Worm (Caenorhabditis elegans): ENCODE data around the gene srh-125.

srh-125 gene

ce11 chrV:7485000-7485399 lies 8.3 kb upstream of the srh-125 start, which contains the start of gene srbc-8:
Gene srbc-8 (minus strand): TSS chrV:7485100.
- TF ChIP-seq unc-39 (tag; optimal IDR thresholded peaks at IDR 0.05) (no peak), fkh-10 (GFP tag; optimal IDR thresholded peaks at IDR 0.05) (no peak), snpc-4 (tag; optimal IDR thresholded peaks at IDR 0.05) (no peak), lin-15B (tag; optimal IDR thresholded peaks at IDR 0.05) (no peak), ceh-9 (tag; optimal IDR thresholded peaks at IDR 0.05) (no peak), eor-1 (tag; optimal IDR thresholded peaks at IDR 0.05) (no peak), nhr-11 (tag; optimal IDR thresholded peaks at IDR 0.05) (no peak), aly-2 (tag; optimal IDR thresholded peaks at IDR 0.05) (no peak), lsy-12 (tag; optimal IDR thresholded peaks at IDR 0.05) (no peak), elt-3 (tag; optimal IDR thresholded peaks at IDR 0.05) (no peak), pha-4 (tag; optimal IDR thresholded peaks at IDR 0.05) (no peak), ceh-82 (tag; optimal IDR thresholded peaks at IDR 0.05) (no peak), R02D3.7 (tag; optimal IDR thresholded peaks at IDR 0.05) (no peak), fkh-2 (tag; optimal IDR thresholded peaks at IDR 0.05) (no peak), ztf-4 (tag; optimal IDR thresholded peaks at IDR 0.05) (no peak), nfya-1 (tag; optimal IDR thresholded peaks at IDR 0.05; ENCODE audit: insufficient read depth) (no peak), tbx-2 (tag; optimal IDR thresholded peaks at IDR 0.05) (no peak), ceh-28 (tag; optimal IDR thresholded peaks at IDR 0.05) (no peak), daf-12 (tag; optimal IDR thresholded peaks at IDR 0.05) (no peak)

- TF ChIP-seq ZK546.5 (tag; optimal IDR thresholded peaks at IDR 0.05): no peak
- TF ChIP-seq nhr-28 (tag; optimal IDR thresholded peaks at IDR 0.05): no peak
- TF ChIP-seq nhr-43 (tag; optimal IDR thresholded peaks at IDR 0.05; ENCODE audit: poor library complexity, severe bottlenecking): no peak
- no peak for TF ChIP-seq hmg-11 (tag; optimal IDR thresholded peaks at IDR 0.05)
Measured at ce11 chrV:7480949-7481348, 4.3 kb upstream of the srh-125 start, which contains the start of gene C18B10.6. Gene C18B10.6 (minus strand): TSS chrV:7481049.

ce11 chrV:7478404-7478803 lies 1.7 kb upstream of the srh-125 start, which contains the start of gene str-190:
Gene str-190 (minus strand): TSS chrV:7478504.
- TF ChIP-seq zag-1 (tag; optimal IDR thresholded peaks at IDR 0.05) (no peak), ama-1 (optimal IDR thresholded peaks at IDR 0.05) (no peak), hmg-11 (tag; optimal IDR thresholded peaks at IDR 0.05) (no peak), nhr-23 (tag; optimal IDR thresholded peaks at IDR 0.05) (no peak), pha-4 (tag; optimal IDR thresholded peaks at IDR 0.05) (no peak), nhr-12 (tag; optimal IDR thresholded peaks at IDR 0.05) (no peak), nhr-76 (tag; optimal IDR thresholded peaks at IDR 0.05) (no peak), ztf-11 (tag; optimal IDR thresholded peaks at IDR 0.05) (no peak)

ce11 chrV:7472815-7473214 lies 3.9 kb downstream of the srh-125 start, which contains the start of gene str-28:
Gene str-28 (minus strand): TSS chrV:7472915.
- TF ChIP-seq nhr-67 (tag; optimal IDR thresholded peaks at IDR 0.05): no peak
- TF ChIP-seq hmg-11 (tag; optimal IDR thresholded peaks at IDR 0.05): no peak
- no peak for TF ChIP-seq nhr-76 (tag; optimal IDR thresholded peaks at IDR 0.05)
- no peak for TF ChIP-seq daf-12 (tag; optimal IDR thresholded peaks at IDR 0.05)
- no peak for TF ChIP-seq lsy-12 (tag; optimal IDR thresholded peaks at IDR 0.05)
- no peak for TF ChIP-seq ztf-11 (tag; optimal IDR thresholded peaks at IDR 0.05)
- no peak for TF ChIP-seq skn-1 (tag; optimal IDR thresholded peaks at IDR 0.05)
- TF ChIP-seq ceh-16 (tag; optimal IDR thresholded peaks at IDR 0.05): no peak
- no peak for TF ChIP-seq nhr-237 (tag; optimal IDR thresholded peaks at IDR 0.05)
- no peak for TF ChIP-seq nfya-1 (tag; optimal IDR thresholded peaks at IDR 0.05; ENCODE audit: insufficient read depth)
- TF ChIP-seq snpc-4 (tag; optimal IDR thresholded peaks at IDR 0.05): no peak
- no peak for TF ChIP-seq nhr-28 (tag; optimal IDR thresholded peaks at IDR 0.05)
- no peak for TF ChIP-seq tbx-2 (tag; optimal IDR thresholded peaks at IDR 0.05)
- no peak for TF ChIP-seq elt-2 (tag; optimal IDR thresholded peaks at IDR 0.05)
- TF ChIP-seq mdl-1 (tag; optimal IDR thresholded peaks at IDR 0.05): no peak
- TF ChIP-seq nhr-23 (tag; optimal IDR thresholded peaks at IDR 0.05): no peak
- TF ChIP-seq ztf-4 (tag; optimal IDR thresholded peaks at IDR 0.05): no peak
- no peak for TF ChIP-seq egl-5 (tag; optimal IDR thresholded peaks at IDR 0.05)
- TF ChIP-seq eor-1 (tag; optimal IDR thresholded peaks at IDR 0.05): no peak
- TF ChIP-seq ZK546.5 (tag; optimal IDR thresholded peaks at IDR 0.05): no peak

ce11 chrV:7465509-7465908 lies 11.2 kb downstream of the srh-125 start, which contains the start of gene F25E5.1:
Gene F25E5.1 (plus strand): TSS chrV:7465884.
- TF ChIP-seq hmg-11 (tag; optimal IDR thresholded peaks at IDR 0.05) (peak; percentile 80), ztf-4 (tag; optimal IDR thresholded peaks at IDR 0.05) (no peak), lin-39 (tag; optimal IDR thresholded peaks at IDR 0.05) (no peak), nhr-12 (tag; optimal IDR thresholded peaks at IDR 0.05) (no peak), lin-15B (tag; optimal IDR thresholded peaks at IDR 0.05) (peak; percentile 77), tbx-2 (tag; optimal IDR thresholded peaks at IDR 0.05) (no peak), jun-1 (tag; optimal IDR thresholded peaks at IDR 0.05) (no peak), elt-3 (tag; optimal IDR thresholded peaks at IDR 0.05) (no peak), fkh-2 (tag; optimal IDR thresholded peaks at IDR 0.05) (no peak), ceh-16 (tag; optimal IDR thresholded peaks at IDR 0.05) (no peak), skn-1 (tag; optimal IDR thresholded peaks at IDR 0.05) (no peak), pqm-1 (tag; optimal IDR thresholded peaks at IDR 0.05) (peak; percentile 39), egl-5 (tag; optimal IDR thresholded peaks at IDR 0.05) (peak; percentile 50), elt-2 (tag; optimal IDR thresholded peaks at IDR 0.05) (peak; percentile 40), zag-1 (tag; optimal IDR thresholded peaks at IDR 0.05) (no peak), pha-4 (tag; optimal IDR thresholded peaks at IDR 0.05) (no peak), unc-62 (GFP tag; optimal IDR thresholded peaks at IDR 0.05) (no peak), nhr-76 (tag; optimal IDR thresholded peaks at IDR 0.05) (no peak), daf-12 (tag; optimal IDR thresholded peaks at IDR 0.05) (no peak), sea-2 (GFP tag; optimal IDR thresholded peaks at IDR 0.05) (no peak), ceh-9 (tag; optimal IDR thresholded peaks at IDR 0.05) (no peak), lsy-12 (tag; optimal IDR thresholded peaks at IDR 0.05) (no peak), nhr-237 (tag; optimal IDR thresholded peaks at IDR 0.05) (no peak), ceh-28 (tag; optimal IDR thresholded peaks at IDR 0.05) (no peak), ztf-11 (tag; optimal IDR thresholded peaks at IDR 0.05) (no peak), nhr-11 (tag; optimal IDR thresholded peaks at IDR 0.05) (no peak), nfya-1 (tag; optimal IDR thresholded peaks at IDR 0.05; ENCODE audit: insufficient read depth) (peak; percentile 71), aly-2 (tag; optimal IDR thresholded peaks at IDR 0.05) (no peak)

Data from whole organism, L3 larva.